Worm (Caenorhabditis elegans): ENCODE measurements around the gene C02E7.6.

DNA sequence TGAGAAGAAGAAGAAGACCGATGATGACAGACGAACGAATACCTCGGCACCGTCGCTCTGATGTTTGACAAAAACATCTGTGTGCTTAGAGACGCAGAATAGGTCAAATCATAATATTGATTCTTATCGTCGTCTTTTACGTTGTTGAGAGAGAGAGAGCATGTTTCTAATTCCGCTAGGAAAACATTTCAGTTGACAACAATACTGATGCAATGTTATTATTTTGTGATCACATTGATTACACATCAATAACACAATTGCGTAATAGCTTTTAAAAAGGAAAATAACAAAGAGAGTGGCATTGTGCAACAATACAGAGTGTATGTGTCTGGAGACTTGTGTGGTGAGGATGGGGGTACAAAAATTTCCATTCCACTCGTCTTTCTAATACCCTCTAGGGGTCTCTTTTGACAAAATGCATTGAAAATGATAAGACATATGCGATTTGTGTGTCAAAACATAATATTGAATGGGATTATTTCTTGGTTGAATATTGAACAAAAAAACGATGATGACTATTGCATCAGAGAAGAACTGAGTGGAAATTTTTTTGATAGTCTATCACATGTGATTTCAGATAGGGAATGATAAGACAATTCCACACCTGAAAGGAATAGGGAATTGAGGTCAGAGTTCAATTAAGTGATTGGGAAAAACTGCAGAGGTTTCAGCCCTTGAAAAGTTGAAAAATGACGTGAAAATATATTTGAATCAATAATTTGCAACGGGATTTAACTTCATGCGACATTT is 45.8 kb downstream of the C02E7.6 start:
- no peak for TF ChIP-seq nhr-179 (tag; optimal IDR thresholded peaks at IDR 0.05)
- TF ChIP-seq Y67H2A.10 (GFP tag; conservative IDR thresholded peaks at IDR 0.05), result no peak
- TF ChIP-seq unc-130 (GFP tag; optimal IDR thresholded peaks at IDR 0.05), result no peak
- no peak for TF ChIP-seq aptf-2 (GFP tag; conservative IDR thresholded peaks at IDR 0.05)
- TF ChIP-seq unc-62 (GFP tag; optimal IDR thresholded peaks at IDR 0.05), result no peak

All from whole organism, young adult.